Worm (Caenorhabditis elegans) whole organism, L4/young adult: ENCODE data around the gene srz-70.

Source experiments
- dao-5 ChIP-seq: sonication (generic microtip); optimal IDR thresholded peaks from 2 replicates; lab custom pipeline; 2016; ENCODE audit warnings: missing genotype, missing genetic modification characterization, moderate library complexity, missing compliant biosample characterization
- him-1 ChIP-seq: sonication (generic microtip); optimal IDR thresholded peaks from 2 replicates; lab custom pipeline; 2016; ENCODE audit warnings: missing genotype, missing genetic modification reagents, missing genetic modification characterization, missing compliant biosample characterization

DNA sequence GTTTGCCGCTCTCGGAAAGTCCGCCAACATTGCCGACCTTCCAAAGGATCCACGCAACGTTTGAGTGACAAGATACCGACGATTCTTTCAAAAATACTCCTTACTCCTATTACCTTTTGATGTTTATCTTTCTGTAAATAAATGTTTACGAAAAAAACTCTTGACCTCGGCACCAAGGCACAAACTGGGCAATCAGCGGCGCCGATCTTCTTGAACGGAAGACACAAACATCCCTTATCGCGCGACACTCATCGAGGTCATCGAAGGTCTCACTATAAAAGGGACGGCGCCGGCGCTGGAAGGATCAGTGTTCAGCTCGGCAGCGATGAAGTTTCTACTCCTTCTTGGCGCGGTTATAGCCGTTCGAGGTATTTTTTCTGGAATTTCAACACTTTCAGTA lies 39.5 kb downstream of the srz-70 start, which contains the start of gene grd-3:
- TF ChIP-seq him-1, result no peak
- no peak for TF ChIP-seq dao-5
